Worm (Caenorhabditis elegans): ENCODE results near the gene tag-278.
A peak's percentile ranks its signal among the peaks of the same experiment; 100 is the strongest.

tag-278 gene

DNA sequence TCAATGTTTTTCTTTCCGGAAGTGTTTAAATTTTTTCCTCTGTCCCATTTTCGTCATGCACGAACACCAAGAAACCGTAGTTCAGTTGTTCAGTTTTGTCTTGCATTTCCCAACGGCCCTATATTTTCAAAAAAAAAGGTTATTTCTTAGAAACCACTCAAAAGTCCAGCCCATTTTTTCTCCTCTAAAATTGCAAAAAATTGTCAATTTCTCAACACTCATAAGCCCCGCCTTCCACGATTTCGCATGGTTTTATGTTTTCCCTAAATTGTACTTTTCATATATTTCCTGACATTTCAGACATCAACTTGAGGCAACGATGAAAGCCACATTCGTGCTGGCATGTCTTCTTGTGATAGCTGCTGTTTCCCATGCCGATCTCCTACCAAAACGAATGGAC, 38.3 kb upstream of the tag-278 start, which contains the start of gene nlp-1:
nlp-1 (plus strand) TSS at position 301 of the 400 bp plus-strand sequence.
- TF ChIP-seq pbrm-1 (GFP tag; IDR thresholded peaks at IDR 0.05) (no peak), F39B2.1 (GFP tag; IDR thresholded peaks at IDR 0.05) (no peak), somi-1 (GFP tag; optimal IDR thresholded peaks at IDR 0.05) (no peak), K11D2.4 (GFP tag; IDR thresholded peaks at IDR 0.05) (no peak), snpc-1.3 (tag; optimal IDR thresholded peaks at IDR 0.05; ENCODE audit: insufficient read depth) (no peak), attf-5 (GFP tag; optimal IDR thresholded peaks at IDR 0.05) (no peak), ceh-58 (GFP tag; IDR thresholded peaks at IDR 0.05) (no peak), fkh-3 (tag; optimal IDR thresholded peaks at IDR 0.05) (no peak), ztf-25 (GFP tag; IDR thresholded peaks at IDR 0.05) (no peak), ceh-100 (GFP tag; IDR thresholded peaks at IDR 0.05) (no peak), atf-7 (tag; optimal IDR thresholded peaks at IDR 0.05) (no peak), dpl-1 (GFP tag; optimal IDR thresholded peaks at IDR 0.05) (no peak), bed-2 (GFP tag; IDR thresholded peaks at IDR 0.05) (no peak), madf-6 (GFP tag; IDR thresholded peaks at IDR 0.05) (no peak), sdz-38 (tag; optimal IDR thresholded peaks at IDR 0.05) (no peak), him-1 (tag; optimal IDR thresholded peaks at IDR 0.05) (no peak), F52B5.7 (tag; optimal IDR thresholded peaks at IDR 0.05) (no peak), attf-6 (GFP tag; IDR thresholded peaks at IDR 0.05) (no peak)

DNA sequence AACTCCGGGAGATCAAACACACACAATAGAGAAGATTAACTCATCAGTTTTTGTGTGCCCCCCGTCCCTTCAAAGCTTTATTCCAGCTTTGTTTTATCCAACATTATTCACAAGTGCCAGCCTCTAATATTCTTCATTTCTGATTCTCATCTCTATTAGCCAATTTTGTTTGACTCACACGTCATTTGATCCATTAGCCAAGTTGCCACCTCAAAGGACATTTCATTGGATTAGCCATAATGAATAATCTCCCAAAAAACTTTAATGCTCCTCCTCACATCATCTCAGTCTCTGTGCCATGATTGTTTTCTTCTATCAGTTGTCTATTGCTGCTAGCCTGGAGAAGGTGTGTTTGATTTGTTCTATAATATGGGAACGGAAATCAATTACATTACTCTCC, 36.4 kb upstream of the tag-278 start:
- no peak for TF ChIP-seq lir-1 (GFP tag; conservative IDR thresholded peaks at IDR 0.05)
- no peak for TF ChIP-seq madf-6 (GFP tag; IDR thresholded peaks at IDR 0.05)
- no peak for TF ChIP-seq hsf-1 (GFP tag; IDR thresholded peaks at IDR 0.05)
- TF ChIP-seq sea-2 (GFP tag; IDR thresholded peaks at IDR 0.05) = no peak
- TF ChIP-seq repo-1 (tag; optimal IDR thresholded peaks at IDR 0.05) = no peak
- TF ChIP-seq ztf-26 (tag; optimal IDR thresholded peaks at IDR 0.05) = no peak
- no peak for TF ChIP-seq attf-5 (GFP tag; optimal IDR thresholded peaks at IDR 0.05)
- TF ChIP-seq mel-28 (tag; optimal IDR thresholded peaks at IDR 0.05; ENCODE audit: borderline replicate concordance) = no peak
- no peak for TF ChIP-seq gei-17 (GFP tag; optimal IDR thresholded peaks at IDR 0.05)
- no peak for TF ChIP-seq nfya-2 (GFP tag; IDR thresholded peaks at IDR 0.05)
- TF ChIP-seq snpc-3.4 (tag; optimal IDR thresholded peaks at IDR 0.05) = no peak
- TF ChIP-seq attf-6 (GFP tag; IDR thresholded peaks at IDR 0.05) = no peak
- no peak for TF ChIP-seq let-526 (GFP tag; IDR thresholded peaks at IDR 0.05)
- no peak for TF ChIP-seq egl-18 (GFP tag; IDR thresholded peaks at IDR 0.05)
- TF ChIP-seq pbrm-1 (GFP tag; IDR thresholded peaks at IDR 0.05) = no peak

DNA sequence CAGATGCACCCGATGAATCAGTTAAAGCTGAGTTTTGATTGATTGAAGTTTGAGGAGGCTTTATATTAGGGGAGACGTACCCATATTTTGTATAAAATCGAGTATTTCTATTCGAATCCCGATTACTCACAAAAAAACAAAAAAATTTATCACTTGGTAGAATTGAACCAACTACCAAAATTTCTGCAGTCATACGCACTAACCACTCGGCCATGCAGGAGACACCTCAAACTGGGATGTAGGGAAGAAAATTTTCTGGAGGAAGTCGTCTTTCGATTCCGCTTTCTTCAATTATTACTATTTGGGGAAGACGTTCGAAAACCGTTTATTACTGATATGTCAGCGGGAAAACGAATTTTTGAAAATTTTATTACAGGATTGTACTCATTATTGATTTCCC, 33.6 kb upstream of the tag-278 start:
- TF ChIP-seq ztf-25 (GFP tag; IDR thresholded peaks at IDR 0.05) = peak; percentile 74; the same call in 1 of the 2 replicates
- TF ChIP-seq rcor-1 (GFP tag; IDR thresholded peaks at IDR 0.05) = 0 out of 2 replicates have a peak, but pooled peaks have one; percentile 12
- peak; percentile 42; the same call in 1 of the 2 replicates for TF ChIP-seq lin-26 (GFP tag; IDR thresholded peaks at IDR 0.05)
- TF ChIP-seq pbrm-1 (GFP tag; IDR thresholded peaks at IDR 0.05) = 0 out of 2 replicates have a peak, but pooled peaks have one; percentile 13
- peak; percentile 56; the same call in 1 of the 2 replicates for TF ChIP-seq egl-44 (GFP tag; IDR thresholded peaks at IDR 0.05)
- peak; percentile 25; the same call in 1 of the 2 replicates for TF ChIP-seq D2030.7 (GFP tag; IDR thresholded peaks at IDR 0.05)
- TF ChIP-seq Y56A3A.18 (GFP tag; IDR thresholded peaks at IDR 0.05) = 0 out of 2 replicates have a peak, but pooled peaks have one; percentile 17

DNA sequence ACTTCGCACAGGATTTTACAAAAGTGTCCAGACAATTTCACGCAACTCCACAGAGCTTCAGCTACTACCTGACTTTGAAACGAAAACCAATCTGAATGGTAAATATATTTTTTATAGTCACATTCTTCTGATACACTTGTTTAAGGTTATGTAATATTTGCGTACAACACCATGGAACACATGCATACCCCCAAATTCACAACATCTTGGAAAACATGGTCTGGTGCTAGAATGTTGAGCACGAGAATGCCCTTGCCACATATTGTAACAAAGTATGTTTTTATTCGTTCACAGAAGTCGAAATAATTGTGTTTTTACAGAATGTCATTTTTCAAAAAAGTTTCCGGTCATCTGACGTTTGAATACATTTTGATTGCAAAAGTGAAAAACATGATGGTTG, 26.8 kb upstream of the tag-278 start:
- TF ChIP-seq F49E8.2 (tag; optimal IDR thresholded peaks at IDR 0.05; ENCODE audit: insufficient read depth) = no peak
- no peak for TF ChIP-seq hlh-26 (GFP tag; conservative IDR thresholded peaks at IDR 0.05)
- TF ChIP-seq attf-6 (GFP tag; IDR thresholded peaks at IDR 0.05) = no peak
- no peak for TF ChIP-seq athp-1 (tag; optimal IDR thresholded peaks at IDR 0.05)
- TF ChIP-seq madf-8 (GFP tag; conservative IDR thresholded peaks at IDR 0.05) = no peak
- TF ChIP-seq egl-44 (GFP tag; IDR thresholded peaks at IDR 0.05) = no peak
- no peak for TF ChIP-seq akir-1 (GFP tag; optimal IDR thresholded peaks at IDR 0.05)
- no peak for TF ChIP-seq lin-35 (GFP tag; optimal IDR thresholded peaks at IDR 0.05)
- no peak for TF ChIP-seq nhr-80 (tag; optimal IDR thresholded peaks at IDR 0.05)
- TF ChIP-seq lin-40 (tag; optimal IDR thresholded peaks at IDR 0.05) = no peak
- TF ChIP-seq repo-1 (tag; optimal IDR thresholded peaks at IDR 0.05) = no peak
- no peak for TF ChIP-seq bed-1 (GFP tag; IDR thresholded peaks at IDR 0.05)
- no peak for TF ChIP-seq K12H6.12 (tag; optimal IDR thresholded peaks at IDR 0.05)
- TF ChIP-seq C17E4.6 (GFP tag; IDR thresholded peaks at IDR 0.05) = no peak

Data from whole organism, young adult.